Worm (Caenorhabditis elegans) whole organism, L2 larva: Measurements from ENCODE around the gene wht-5.

Source experiments
- C34F6.9 ChIP-seq: fragments of 150-350 bp; optimal IDR thresholded peaks from 2 replicates; lab custom pipeline; 2014; ENCODE audit warnings: missing biosample characterization, missing genetic modification characterization
- R02D3.7 ChIP-seq: fragments of 150-350 bp; optimal IDR thresholded peaks from 2 replicates; lab custom pipeline; 2014; ENCODE audit warnings: missing biosample characterization, missing genetic modification characterization
- fos-1 ChIP-seq: fragments of 150-350 bp; optimal IDR thresholded peaks from 2 replicates; lab custom pipeline; 2014; ENCODE audit warnings: missing biosample characterization, missing genetic modification characterization
- gmeb-1 ChIP-seq: fragments of 150-350 bp; optimal IDR thresholded peaks from 2 replicates; lab custom pipeline; 2014; ENCODE audit warnings: missing biosample characterization, missing genetic modification characterization
- lsy-2 ChIP-seq, 2 experiments: fragments of 150-350 bp in 1 of 2; sonication (generic microtip) in 1 of 2; optimal IDR thresholded peaks; 2 replicates each; lab custom pipeline; 2014 to 2017; ENCODE audit warnings: missing biosample characterization in 2 of 2, missing genetic modification characterization in 2 of 2
- mab-5 ChIP-seq: fragments of 150-350 bp; optimal IDR thresholded peaks from 2 replicates; lab custom pipeline; 2014; ENCODE audit warnings: missing biosample characterization, missing genetic modification characterization
- nhr-11 ChIP-seq: fragments of 150-350 bp; optimal IDR thresholded peaks from 2 replicates; lab custom pipeline; 2014; ENCODE audit warnings: missing biosample characterization, missing genetic modification characterization
- nhr-12 ChIP-seq: fragments of 150-350 bp; optimal IDR thresholded peaks from 2 replicates; lab custom pipeline; 2014; ENCODE audit warnings: missing biosample characterization, missing genetic modification characterization
- nhr-237 ChIP-seq: fragments of 150-350 bp; optimal IDR thresholded peaks from 2 replicates; lab custom pipeline; 2014; ENCODE audit warnings: missing biosample characterization, missing genetic modification characterization
- skn-1 ChIP-seq: sonication (generic microtip); optimal IDR thresholded peaks from 2 replicates; lab custom pipeline; 2017; ENCODE audit warnings: missing biosample characterization, missing genetic modification characterization
- ztf-11 ChIP-seq: sonication (generic microtip); optimal IDR thresholded peaks from 2 replicates; lab custom pipeline; 2017; ENCODE audit warnings: missing biosample characterization, missing genetic modification characterization
- ztf-4 ChIP-seq: fragments of 150-350 bp; optimal IDR thresholded peaks from 2 replicates; lab custom pipeline; 2014; ENCODE audit warnings: missing biosample characterization, missing genetic modification characterization

ce11 chrIV:12330840-12331359 is 6.5 kb upstream of the wht-5 start, which contains the start of gene ufd-1:
- no peak for TF ChIP-seq mab-5 (tag; lab: Kevin White, UChicago)
- no peak for TF ChIP-seq ztf-4 (tag; lab: Kevin White, UChicago)
- TF ChIP-seq nhr-237 (tag; lab: Kevin White, UChicago) = no peak
- no peak for TF ChIP-seq ztf-11 (tag; lab: Kevin White, UChicago)
- no peak for TF ChIP-seq gmeb-1
- peak in 1 of 2 experiments; percentile 16 for TF ChIP-seq lsy-2 (tag; optimal IDR thresholded peaks at IDR 0.05; lab: Kevin White, UChicago)
- TF ChIP-seq nhr-11 (tag; lab: Kevin White, UChicago) = no peak
- no peak for TF ChIP-seq C34F6.9
- peak; percentile 0 for TF ChIP-seq fos-1
- TF ChIP-seq R02D3.7 = no peak
- no peak for TF ChIP-seq skn-1 (tag; lab: Kevin White, UChicago)
- no peak for TF ChIP-seq nhr-12 (tag; lab: Kevin White, UChicago)
